Fruit fly (Drosophila melanogaster) whole organism, embryonic: Measurements from ENCODE around the gene CG8042.

Experiments used
- Awh ChIP-seq: fragments of 200-800 bp; sonication (Bioruptor generic); IDR thresholded peaks from 2 replicates; pipeline ENCODE4, ENCODE4 v1.3.6; 2022; ENCODE audit warnings: missing biosample characterization, missing genetic modification characterization
- CG10462 ChIP-seq: fragments of 200-800 bp; sonication (Bioruptor generic); optimal IDR thresholded peaks from 2 replicates; lab custom pipeline; 2016; ENCODE audit warnings: missing biosample characterization, missing genetic modification characterization
- CG10979 ChIP-seq: fragments of 200-800 bp; sonication (Bioruptor generic); optimal IDR thresholded peaks from 2 replicates; lab custom pipeline; 2018; ENCODE audit warnings: missing biosample characterization, mild to moderate bottlenecking, missing genetic modification characterization, moderate library complexity
- CG12104 ChIP-seq: fragments of 200-800 bp; sonication (Bioruptor generic); optimal IDR thresholded peaks from 3 replicates; lab custom pipeline; 2016; ENCODE audit warnings: missing biosample characterization, missing genetic modification characterization
- CG12155 ChIP-seq: fragments of 200-800 bp; sonication (Bioruptor generic); optimal IDR thresholded peaks from 3 replicates; lab custom pipeline; 2016; ENCODE audit warnings: missing biosample characterization, missing genetic modification characterization
- CG13424 ChIP-seq: fragments of 200-800 bp; sonication (Bioruptor generic); optimal IDR thresholded peaks from 2 replicates; lab custom pipeline; 2019; ENCODE audit warnings: missing biosample characterization, mild to moderate bottlenecking, missing genetic modification characterization, moderate library complexity
- CG13894 ChIP-seq: fragments of 200-800 bp; sonication (Bioruptor generic); optimal IDR thresholded peaks from 3 replicates; lab custom pipeline; 2018; ENCODE audit warnings: missing biosample characterization, mild to moderate bottlenecking, missing genetic modification characterization, moderate library complexity
- CG14050 ChIP-seq: fragments of 200-800 bp; sonication (Bioruptor generic); IDR thresholded peaks from 3 replicates; pipeline ENCODE4 v1.3.6; 2022; ENCODE audit warnings: missing biosample characterization, missing genetic modification characterization
- CG14667 ChIP-seq: fragments of 200-800 bp; sonication (Bioruptor generic); IDR thresholded peaks from 2 replicates; pipeline ENCODE4 v1.3.6; 2022; ENCODE audit warnings: missing biosample characterization, missing genetic modification characterization
- CG15514 ChIP-seq: fragments of 200-800 bp; sonication (Bioruptor generic); optimal IDR thresholded peaks from 3 replicates; lab custom pipeline; 2017; ENCODE audit warnings: missing biosample characterization, missing genetic modification characterization, mild to moderate bottlenecking, moderate library complexity, missing genetic modification reagents
- CG17385 ChIP-seq: fragments of 200-800 bp; sonication (Bioruptor generic); optimal IDR thresholded peaks from 3 replicates; lab custom pipeline; 2018; ENCODE audit warnings: missing biosample characterization, mild to moderate bottlenecking, missing genetic modification characterization
- CG17829 ChIP-seq: fragments of 200-800 bp; optimal IDR thresholded peaks from 2 replicates; lab custom pipeline; 2019; ENCODE audit warnings: missing biosample characterization, mild to moderate bottlenecking, missing genetic modification characterization, moderate library complexity
- CG2678 ChIP-seq: fragments of 200-800 bp; sonication (Bioruptor generic); optimal IDR thresholded peaks from 3 replicates; lab custom pipeline; 2019; ENCODE audit warnings: missing biosample characterization, mild to moderate bottlenecking, missing genetic modification characterization, moderate library complexity
- CG30020 ChIP-seq: fragments of 200-800 bp; optimal IDR thresholded peaks from 2 replicates; lab custom pipeline; 2019; ENCODE audit warnings: missing biosample characterization, mild to moderate bottlenecking, missing genetic modification characterization, moderate library complexity
- CG31224 ChIP-seq: fragments of 200-800 bp; sonication (Bioruptor generic); IDR thresholded peaks from 2 replicates; pipeline ENCODE4 v1.3.6; 2022; ENCODE audit warnings: missing biosample characterization, missing genetic modification characterization
- CG3163 ChIP-seq: fragments of 200-800 bp; sonication (Bioruptor generic); optimal IDR thresholded peaks from 3 replicates; lab custom pipeline; 2016; ENCODE audit warnings: missing biosample characterization, missing genetic modification characterization
- CG34224 ChIP-seq: fragments of 200-800 bp; sonication (Bioruptor generic); IDR thresholded peaks from 3 replicates; pipeline ENCODE4 v1.3.6; 2022; ENCODE audit warnings: missing biosample characterization, missing genetic modification characterization; ENCODE audit not compliant: partially characterized antibody
- CG42726 ChIP-seq: fragments of 200-800 bp; sonication (Bioruptor generic); IDR thresholded peaks from 2 replicates; pipeline ENCODE4 v1.3.6; 2022; ENCODE audit warnings: missing biosample characterization, missing genetic modification characterization; ENCODE audit not compliant: partially characterized antibody
- CG4730 ChIP-seq: fragments of 200-800 bp; sonication (Bioruptor generic); IDR thresholded peaks from 2 replicates; pipeline ENCODE4 v1.3.6; 2022; ENCODE audit warnings: missing biosample characterization, missing genetic modification characterization
- CG6175 ChIP-seq: fragments of 200-800 bp; sonication (Bioruptor generic); IDR thresholded peaks from 3 replicates; pipeline ENCODE4 v1.3.6; 2022; ENCODE audit warnings: missing biosample characterization, missing genetic modification characterization
- CG6654 ChIP-seq: fragments of 200-800 bp; sonication (Bioruptor generic); optimal IDR thresholded peaks from 2 replicates; lab custom pipeline; 2017; ENCODE audit warnings: missing biosample characterization, mild to moderate bottlenecking, missing genetic modification characterization
- CG6689 ChIP-seq: fragments of 200-800 bp; sonication (Bioruptor generic); IDR thresholded peaks from 2 replicates; pipeline ENCODE4 v1.3.6; 2022; ENCODE audit warnings: missing biosample characterization, missing genetic modification characterization
- CG8924 ChIP-seq: fragments of 200-800 bp; optimal IDR thresholded peaks from 3 replicates; lab custom pipeline; 2019; ENCODE audit warnings: missing biosample characterization, mild to moderate bottlenecking, missing genetic modification characterization, moderate library complexity
- CG9215 ChIP-seq: fragments of 200-800 bp; sonication (Bioruptor generic); IDR thresholded peaks from 2 replicates; pipeline ENCODE4 v1.3.6; 2022; ENCODE audit warnings: missing biosample characterization, missing genetic modification characterization
- CHES-1-like ChIP-seq: fragments of 200-800 bp; sonication (Bioruptor generic); optimal IDR thresholded peaks from 2 replicates; lab custom pipeline; 2016; ENCODE audit warnings: missing biosample characterization, missing genetic modification characterization
- Camta ChIP-seq: fragments of 200-800 bp; sonication (Bioruptor generic); optimal IDR thresholded peaks from 2 replicates; lab custom pipeline; 2016; ENCODE audit warnings: missing biosample characterization, missing genetic modification characterization
- Dek ChIP-seq: fragments of 200-800 bp; sonication (Bioruptor generic); optimal IDR thresholded peaks from 3 replicates; lab custom pipeline; 2019; ENCODE audit warnings: missing biosample characterization, mild to moderate bottlenecking, missing genetic modification characterization, moderate library complexity
- Dfd ChIP-seq, 2 experiments: fragments of >200 bp; optimal IDR thresholded peaks; 2 replicates each; lab custom pipeline; 2017; ENCODE audit warnings: missing biosample characterization in 2 of 2, missing genetic modification characterization in 2 of 2
- E2f2 ChIP-seq: fragments of 200-800 bp; sonication (Bioruptor generic); IDR thresholded peaks from 2 replicates; pipeline ENCODE4 v1.3.6; 2022; ENCODE audit warnings: missing biosample characterization, missing genetic modification characterization
- Hey ChIP-seq: fragments of 200-800 bp; sonication (Bioruptor generic); optimal IDR thresholded peaks from 3 replicates; lab custom pipeline; 2018; ENCODE audit warnings: missing biosample characterization, mild to moderate bottlenecking, missing genetic modification characterization
- Max ChIP-seq: fragments of 200-800 bp; sonication (Bioruptor generic); optimal IDR thresholded peaks from 2 replicates; lab custom pipeline; 2016; ENCODE audit warnings: missing biosample characterization, mild to moderate bottlenecking, missing genetic modification characterization
- Med ChIP-seq: fragments of 200-800 bp; sonication (Bioruptor generic); peaks from one replicate; lab custom pipeline; 2016; ENCODE audit warnings: missing biosample characterization, missing genetic modification characterization, mild to moderate bottlenecking, inconsistent platforms, moderate library complexity
- Meics ChIP-seq: fragments of 200-800 bp; sonication (Bioruptor generic); optimal IDR thresholded peaks from 2 replicates; lab custom pipeline; 2017; ENCODE audit warnings: missing biosample characterization, mild to moderate bottlenecking, missing genetic modification characterization
- Mrtf ChIP-seq: fragments of 200-800 bp; sonication (Bioruptor generic); IDR thresholded peaks from 3 replicates; pipeline ENCODE4 v1.3.6; 2022; ENCODE audit warnings: missing biosample characterization, missing genetic modification characterization
- NfI ChIP-seq: fragments of 200-800 bp; sonication (Bioruptor generic); optimal IDR thresholded peaks from 3 replicates; lab custom pipeline; 2018; ENCODE audit warnings: missing biosample characterization, mild to moderate bottlenecking, missing genetic modification characterization, moderate library complexity
- bowl ChIP-seq: fragments of 200-800 bp; sonication (Bioruptor generic); IDR thresholded peaks from 2 replicates; pipeline ENCODE4 v1.3.6; 2022; ENCODE audit warnings: missing biosample characterization, missing genetic modification characterization
- dmrt99B ChIP-seq: fragments of 200-800 bp; sonication (Bioruptor generic); optimal IDR thresholded peaks from 2 replicates; lab custom pipeline; 2018; ENCODE audit warnings: missing biosample characterization, mild to moderate bottlenecking, missing genetic modification characterization, moderate library complexity
- fd96Cb ChIP-seq: fragments of 200-800 bp; sonication (Bioruptor generic); optimal IDR thresholded peaks from 2 replicates; lab custom pipeline; 2018; ENCODE audit warnings: missing biosample characterization, mild to moderate bottlenecking, missing genetic modification characterization, moderate library complexity
- gcm ChIP-seq: fragments of 200-800 bp; sonication (Bioruptor generic); optimal IDR thresholded peaks from 2 replicates; lab custom pipeline; 2019; ENCODE audit warnings: missing biosample characterization, mild to moderate bottlenecking, missing genetic modification characterization, moderate library complexity
- gem ChIP-seq: fragments of 200-800 bp; sonication (Bioruptor generic); optimal IDR thresholded peaks from 2 replicates; lab custom pipeline; 2019; ENCODE audit warnings: missing biosample characterization, mild to moderate bottlenecking, missing genetic modification characterization, moderate library complexity
- hkb ChIP-seq, 2 experiments: fragments of 200-800 bp in 1 of 2; fragments of >200 bp in 1 of 2; sonication (Bioruptor generic) in 1 of 2; IDR thresholded peaks in 1 of 2; optimal IDR thresholded peaks in 1 of 2; 2 replicates each; pipeline versions ENCODE4 v1.3.6 to Lab custom; 2017 to 2022; ENCODE audit warnings: missing biosample characterization in 1 of 2, missing genetic modification characterization in 1 of 2
- jigr1 ChIP-seq: fragments of 200-800 bp; sonication (Bioruptor generic); IDR thresholded peaks from 3 replicates; pipeline ENCODE4 v1.3.6; 2022; ENCODE audit warnings: missing biosample characterization, missing genetic modification characterization
- lilli ChIP-seq: fragments of 200-800 bp; sonication (Bioruptor generic); optimal IDR thresholded peaks from 3 replicates; lab custom pipeline; 2016; ENCODE audit warnings: missing biosample characterization, missing genetic modification characterization
- lmd ChIP-seq: fragments of 200-800 bp; sonication (Bioruptor generic); IDR thresholded peaks from 2 replicates; pipeline ENCODE4 v1.3.6; 2022; ENCODE audit warnings: missing biosample characterization, missing genetic modification characterization
- mirr ChIP-seq: fragments of 200-800 bp; sonication (Bioruptor generic); optimal IDR thresholded peaks from 3 replicates; lab custom pipeline; 2018; ENCODE audit warnings: missing biosample characterization, mild to moderate bottlenecking, missing genetic modification characterization
- sug ChIP-seq: fragments of 200-800 bp; optimal IDR thresholded peaks from 2 replicates; lab custom pipeline; 2019; ENCODE audit warnings: missing biosample characterization, mild to moderate bottlenecking, missing genetic modification characterization, moderate library complexity
- tin ChIP-seq: fragments of 200-800 bp; sonication (Bioruptor generic); optimal IDR thresholded peaks from 3 replicates; lab custom pipeline; 2016; ENCODE audit warnings: missing biosample characterization, missing genetic modification characterization
- tio ChIP-seq: fragments of 200-800 bp; sonication (Bioruptor generic); optimal IDR thresholded peaks from 2 replicates; lab custom pipeline; 2017; ENCODE audit warnings: missing biosample characterization, missing genetic modification characterization, inconsistent platforms
- vvl ChIP-seq: fragments of 200-800 bp; sonication (Bioruptor generic); IDR thresholded peaks from 2 replicates; pipeline ENCODE4 v1.3.6; 2022; ENCODE audit warnings: missing biosample characterization, missing genetic modification characterization
- wdn ChIP-seq: fragments of 200-800 bp; sonication (Bioruptor generic); IDR thresholded peaks from 2 replicates; pipeline ENCODE4 v1.3.6; 2022; ENCODE audit warnings: missing biosample characterization, missing genetic modification characterization
- zen ChIP-seq: fragments of 200-800 bp; sonication (Bioruptor generic); optimal IDR thresholded peaks from 3 replicates; lab custom pipeline; 2018; ENCODE audit warnings: missing biosample characterization, mild to moderate bottlenecking, missing genetic modification characterization, moderate library complexity

Gene CG8042

DNA sequence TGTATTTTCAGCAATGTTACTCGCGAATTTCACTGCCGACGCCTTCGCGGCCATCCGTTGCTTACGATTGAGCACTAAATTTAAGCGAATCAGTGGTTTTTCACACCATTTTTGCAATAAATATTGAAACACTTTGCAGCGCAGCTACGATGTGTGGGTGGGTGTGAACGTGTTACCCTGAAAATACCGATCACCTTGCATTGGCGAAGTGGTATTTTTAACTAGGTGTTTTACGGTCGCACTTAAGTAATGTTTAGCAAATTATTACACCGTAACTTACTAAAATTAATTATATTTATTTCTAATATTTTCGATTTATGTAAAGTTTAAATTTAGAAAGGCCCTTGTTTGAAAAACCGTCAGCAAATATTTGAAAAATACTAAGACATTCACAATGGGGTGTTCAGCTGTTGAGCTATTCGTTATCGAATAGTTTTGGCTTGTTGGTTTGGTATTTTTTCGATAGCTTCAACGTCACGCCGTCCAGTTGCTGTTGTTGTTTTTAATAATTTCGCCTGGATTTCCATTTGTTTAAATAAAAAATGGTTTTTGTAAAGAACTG lies 38.8 kb downstream of the CG8042 start, which contains the start of the genes syd and Srp9 (continued):
- TF ChIP-seq CG9215 (GFP tag; lab: Robert Waterston, UW) (no peak), CG4730 (GFP tag; lab: Robert Waterston, UW) (no peak), CG12104 (no peak), tin (GFP tag; lab: Kevin White, UChicago) (no peak), CG8924 (tag; lab: Kevin White, UChicago) (peak; percentile 65), gem (tag; lab: Kevin White, UChicago) (no peak), CG13894 (tag; lab: Kevin White, UChicago) (no peak), mirr (GFP tag; lab: Kevin White, UChicago) (no peak), gcm (no peak), CG17829 (tag; lab: Kevin White, UChicago) (peak; percentile 31), Awh (GFP tag; lab: Robert Waterston, UW) (no peak), zen (tag; lab: Kevin White, UChicago) (no peak), jigr1 (GFP tag; lab: Robert Waterston, UW) (no peak), CG2678 (tag; lab: Kevin White, UChicago) (no peak), CHES-1-like (GFP tag; lab: Kevin White, UChicago) (no peak), CG14667 (no peak), CG3163 (no peak), lilli (GFP tag; lab: Kevin White, UChicago) (no peak), wdn (GFP tag; lab: Robert Waterston, UW) (no peak), CG15514 (GFP tag; lab: Kevin White, UChicago) (peak; percentile 45), CG34224 (GFP tag; lab: Robert Waterston, UW) (no peak), hkb (optimal IDR thresholded peaks at IDR 0.05; lab: Kevin White, UChicago) (no peak), hkb (GFP tag; IDR thresholded peaks at IDR 0.05; lab: Robert Waterston, UW) (no peak), CG10979 (tag; lab: Kevin White, UChicago) (no peak), lmd (no peak), CG31224 (GFP tag; lab: Robert Waterston, UW) (no peak), CG6175 (GFP tag; lab: Robert Waterston, UW) (no peak), CG14050 (no peak), Camta (GFP tag; lab: Kevin White, UChicago) (no peak), vvl (GFP tag; lab: Robert Waterston, UW) (no peak), bowl (GFP tag; lab: Robert Waterston, UW) (no peak), CG6689 (GFP tag; lab: Robert Waterston, UW) (no peak), Dek (tag; lab: Kevin White, UChicago) (no peak), Dfd (GFP tag; optimal IDR thresholded peaks at IDR 0.05; lab: Kevin White, UChicago) (no peak), CG12155 (GFP tag; lab: Kevin White, UChicago) (no peak), Meics (GFP tag; lab: Kevin White, UChicago) (no peak), dmrt99B (no peak), Med (GFP tag; lab: Kevin White, UChicago) (peak; percentile 64), E2f2 (GFP tag; lab: Robert Waterston, UW) (peak; percentile 23; the same call in 1 of the 2 replicates), sug (tag; lab: Kevin White, UChicago) (peak; percentile 20), CG30020 (peak; percentile 60), fd96Cb (tag; lab: Kevin White, UChicago) (no peak), Mrtf (GFP tag; lab: Robert Waterston, UW) (no peak), Max (GFP tag; lab: Kevin White, UChicago) (no peak), CG6654 (GFP tag; lab: Kevin White, UChicago) (no peak), CG17385 (GFP tag; lab: Kevin White, UChicago) (no peak), CG42726 (GFP tag; lab: Robert Waterston, UW) (no peak), NfI (no peak), CG13424 (tag; lab: Kevin White, UChicago) (no peak), CG10462 (GFP tag; lab: Kevin White, UChicago) (no peak), Hey (tag; lab: Kevin White, UChicago) (no peak), tio (no peak)
